Worm (Caenorhabditis elegans): ENCODE results near the gene T21E8.5.

The T21E8.5 gene

ce11 chrX:10881984-10882383, 4.0 kb upstream of the T21E8.5 start, which contains the start of gene T21E8.6:
Gene T21E8.6 (plus strand): TSS chrX:10882284.
- no peak for TF ChIP-seq unc-62 (GFP tag; optimal IDR thresholded peaks at IDR 0.05)

ce11 chrX:10883203-10883602, 2.8 kb upstream of the T21E8.5 start, which contains the start of gene T21E8.7:
Gene T21E8.7 (plus strand): TSS chrX:10883503.
- no peak for TF ChIP-seq unc-62 (GFP tag; optimal IDR thresholded peaks at IDR 0.05)

- TF ChIP-seq unc-62 (GFP tag; optimal IDR thresholded peaks at IDR 0.05) = no peak
These were observed 2.2 kb downstream of the T21E8.5 start, which contains the start of gene F47B10.6 for ce11 chrX:10888201-10888600. Gene F47B10.6 (plus strand): TSS chrX:10888501.

ce11 chrX:10890456-10890855, 4.5 kb downstream of the T21E8.5 start, which contains the start of gene F47B10.5:
Gene F47B10.5 (minus strand): TSS chrX:10890556.
- TF ChIP-seq unc-62 (GFP tag; optimal IDR thresholded peaks at IDR 0.05) = no peak

ce11 chrX:10890965-10891364, 5.0 kb downstream of the T21E8.5 start, which contains the start of gene F47B10.4:
Gene F47B10.4 (plus strand): TSS chrX:10891265.
- TF ChIP-seq unc-62 (GFP tag; optimal IDR thresholded peaks at IDR 0.05) = no peak

- TF ChIP-seq unc-62 (GFP tag; optimal IDR thresholded peaks at IDR 0.05) = no peak
These were observed 5.9 kb downstream of the T21E8.5 start, which contains the start of gene F47B10.3 for ce11 chrX:10891890-10892289. Gene F47B10.3 (plus strand): TSS chrX:10892190.

- no peak for TF ChIP-seq unc-62 (GFP tag; optimal IDR thresholded peaks at IDR 0.05)
These were observed 10.5 kb downstream of the T21E8.5 start, which contains the start of gene haly-1 for ce11 chrX:10896498-10896897. Gene haly-1 (minus strand): TSS chrX:10896598.

ce11 chrX:10900079-10900724, 14.2 kb downstream of the T21E8.5 start, which contains the start of gene suca-1:
Gene suca-1 (minus strand): TSS chrX:10900114.
- TF ChIP-seq unc-62 (GFP tag; optimal IDR thresholded peaks at IDR 0.05) = no peak

ce11 chrX:10900952-10901351, 15.0 kb downstream of the T21E8.5 start:
- TF ChIP-seq unc-62 (GFP tag; optimal IDR thresholded peaks at IDR 0.05) = no peak

ce11 chrX:10901766-10902165, 15.8 kb downstream of the T21E8.5 start:
- no peak for TF ChIP-seq unc-62 (GFP tag; optimal IDR thresholded peaks at IDR 0.05)

- TF ChIP-seq unc-62 (GFP tag; optimal IDR thresholded peaks at IDR 0.05) = no peak
These were observed 16.9 kb downstream of the T21E8.5 start, which contains the start of gene acbp-3 for ce11 chrX:10902723-10903322. Gene acbp-3 (plus strand): TSS chrX:10903272.

- TF ChIP-seq unc-62 (GFP tag; optimal IDR thresholded peaks at IDR 0.05) = no peak
These were observed 17.4 kb downstream of the T21E8.5 start for ce11 chrX:10903416-10903815.

- TF ChIP-seq unc-62 (GFP tag; optimal IDR thresholded peaks at IDR 0.05) = no peak
These were observed 21.4 kb downstream of the T21E8.5 start for ce11 chrX:10907418-10907817.

ce11 chrX:10909661-10910060, 23.7 kb downstream of the T21E8.5 start:
- no peak for TF ChIP-seq unc-62 (GFP tag; optimal IDR thresholded peaks at IDR 0.05)

ce11 chrX:10910716-10911115, 24.7 kb downstream of the T21E8.5 start, which contains the start of gene F47B10.8:
Gene F47B10.8 (minus strand): TSS chrX:10910816.
- no peak for TF ChIP-seq unc-62 (GFP tag; optimal IDR thresholded peaks at IDR 0.05)

- no peak for TF ChIP-seq unc-62 (GFP tag; optimal IDR thresholded peaks at IDR 0.05)
These were observed 28.0 kb downstream of the T21E8.5 start, which contains the start of gene F47B10.9 for ce11 chrX:10913981-10914380. Gene F47B10.9 (minus strand): TSS chrX:10914081.

All from whole organism, dauer.